Fruit fly (Drosophila melanogaster) whole organism, pupa: ENCODE data around the gene CG33985.

Experiments used
- CG10348 ChIP-seq: fragments of 200-800 bp; sonication (Bioruptor generic); IDR thresholded peaks from 2 replicates; pipeline ENCODE4 v1.3.6; 2022; ENCODE audit warnings: missing biosample characterization, missing genetic modification characterization
- CG12605 ChIP-seq: fragments of 200-800 bp; sonication (Bioruptor generic); IDR thresholded peaks from 2 replicates; pipeline ENCODE4 v1.3.6; 2022; ENCODE audit warnings: missing biosample characterization, missing genetic modification characterization
- CG13204 ChIP-seq: fragments of 200-800 bp; sonication (Bioruptor generic); optimal IDR thresholded peaks from 2 replicates; lab custom pipeline; 2018; ENCODE audit warnings: missing biosample characterization, mild to moderate bottlenecking, missing genetic modification characterization, moderate library complexity
- CG14655 ChIP-seq: fragments of 200-800 bp; sonication (Bioruptor generic); optimal IDR thresholded peaks from 3 replicates; lab custom pipeline; 2017; ENCODE audit warnings: mild to moderate bottlenecking, missing biosample characterization, missing genetic modification reagents, missing genetic modification characterization
- CG15710 ChIP-seq: fragments of 200-800 bp; sonication (Bioruptor generic); optimal IDR thresholded peaks from 2 replicates; lab custom pipeline; 2018; ENCODE audit warnings: missing biosample characterization, mild to moderate bottlenecking, missing genetic modification characterization, moderate library complexity
- CG17806 ChIP-seq: fragments of 200-800 bp; sonication (Bioruptor generic); optimal IDR thresholded peaks from 2 replicates; lab custom pipeline; 2018; ENCODE audit warnings: missing biosample characterization, mild to moderate bottlenecking, missing genetic modification characterization, moderate library complexity
- CG32121 ChIP-seq: fragments of 200-800 bp; sonication (Bioruptor generic); IDR thresholded peaks from 2 replicates; pipeline ENCODE4 v1.3.6; 2022; ENCODE audit warnings: missing biosample characterization, missing genetic modification characterization
- CG34367 ChIP-seq: fragments of 200-800 bp; sonication (Bioruptor generic); optimal IDR thresholded peaks from 2 replicates; lab custom pipeline; 2018; ENCODE audit warnings: missing biosample characterization, mild to moderate bottlenecking, missing genetic modification characterization
- CG4496 ChIP-seq: fragments of 200-800 bp; sonication (Bioruptor generic); IDR thresholded peaks from 3 replicates; pipeline ENCODE4 v1.3.6; 2022; ENCODE audit warnings: missing biosample characterization, missing genetic modification characterization
- CG8159 ChIP-seq: fragments of 200-800 bp; sonication (Bioruptor generic); optimal IDR thresholded peaks from 3 replicates; lab custom pipeline; 2018; ENCODE audit warnings: missing biosample characterization, mild to moderate bottlenecking, missing genetic modification characterization, moderate library complexity
- CG8301 ChIP-seq: fragments of 200-800 bp; sonication (Bioruptor generic); optimal IDR thresholded peaks from 2 replicates; lab custom pipeline; 2018; ENCODE audit warnings: missing biosample characterization, mild to moderate bottlenecking, missing genetic modification characterization
- CG9948 ChIP-seq: fragments of 200-800 bp; sonication (Bioruptor generic); optimal IDR thresholded peaks from 2 replicates; lab custom pipeline; 2018; ENCODE audit warnings: missing biosample characterization, mild to moderate bottlenecking, missing genetic modification characterization, moderate library complexity
- D1 ChIP-seq: fragments of 200-800 bp; sonication (Bioruptor generic); optimal IDR thresholded peaks from 2 replicates; lab custom pipeline; 2018; ENCODE audit warnings: missing biosample characterization, mild to moderate bottlenecking, missing genetic modification characterization, moderate library complexity
- EcR ChIP-seq: fragments of 200-800 bp; sonication (Bioruptor generic); optimal IDR thresholded peaks from 3 replicates; lab custom pipeline; 2019; ENCODE audit warnings: missing biosample characterization, missing genetic modification characterization, mild to moderate bottlenecking, moderate library complexity, missing genetic modification reagents
- Ets98B ChIP-seq: fragments of 200-800 bp; sonication (Bioruptor generic); IDR thresholded peaks from 2 replicates; pipeline ENCODE4 v1.3.6; 2022; ENCODE audit warnings: missing biosample characterization, missing genetic modification characterization
- Pif1A ChIP-seq: fragments of 200-800 bp; sonication (Bioruptor generic); optimal IDR thresholded peaks from 3 replicates; lab custom pipeline; 2016; ENCODE audit warnings: missing biosample characterization, missing genetic modification characterization
- Pif1B ChIP-seq: fragments of 200-800 bp; sonication (Bioruptor generic); optimal IDR thresholded peaks from 3 replicates; lab custom pipeline; 2016; ENCODE audit warnings: missing biosample characterization, missing genetic modification characterization
- Snoo ChIP-seq: fragments of 200-800 bp; sonication (Bioruptor generic); optimal IDR thresholded peaks from 3 replicates; lab custom pipeline; 2017; ENCODE audit warnings: missing biosample characterization, mild to moderate bottlenecking, missing genetic modification characterization, inconsistent platforms
- fd96Ca ChIP-seq: fragments of 200-800 bp; sonication (Bioruptor generic); IDR thresholded peaks from 3 replicates; pipeline ENCODE4 v1.3.6; 2022; ENCODE audit warnings: missing biosample characterization, missing genetic modification characterization
- gl ChIP-seq: fragments of 200-800 bp; sonication (Bioruptor generic); optimal IDR thresholded peaks from 2 replicates; lab custom pipeline; 2018; ENCODE audit warnings: missing biosample characterization, mild to moderate bottlenecking, missing genetic modification characterization
- rn ChIP-seq: fragments of 200-800 bp; sonication (Bioruptor generic); IDR thresholded peaks from 2 replicates; pipeline ENCODE4 v1.3.6; 2022; ENCODE audit warnings: missing biosample characterization, missing genetic modification characterization

The CG33985 gene

dm6 chr3L:15528096-15528495 lies 1.5 kb upstream of the CG33985 start, which contains the start of gene CG42728:
CG42728 (minus strand) TSS chr3L:15528196.
- TF ChIP-seq fd96Ca (GFP tag; lab: Robert Waterston, UW) (no peak), D1 (tag; lab: Kevin White, UChicago) (no peak), Ets98B (GFP tag; lab: Robert Waterston, UW) (no peak), CG15710 (no peak), CG12605 (no peak), CG14655 (GFP tag; lab: Kevin White, UChicago) (no peak), CG32121 (no peak), CG13204 (no peak), CG34367 (tag; lab: Kevin White, UChicago) (no peak), Pif1A (no peak), CG8159 (tag; lab: Kevin White, UChicago) (no peak), CG4496 (GFP tag; lab: Robert Waterston, UW) (no peak), gl (no peak), EcR (GFP tag; lab: Kevin White, UChicago) (no peak), rn (GFP tag; lab: Robert Waterston, UW) (no peak)

- no peak for TF ChIP-seq CG14655 (GFP tag; lab: Kevin White, UChicago)
- no peak for TF ChIP-seq fd96Ca (GFP tag; lab: Robert Waterston, UW)
- TF ChIP-seq, all 21 proteins: peak for 0
These were observed 804 bp upstream of the CG33985 start, which contains the start of gene CG42729 for dm6 chr3L:15527416-15527815. CG42729 (minus strand) TSS chr3L:15527516.

dm6 chr3L:15525153-15525552 lies 1.5 kb downstream of the CG33985 start, which contains the start of gene CG33986:
CG33986 (minus strand) TSS chr3L:15525253.
- TF ChIP-seq CG4496 (GFP tag; lab: Robert Waterston, UW) (no peak), D1 (tag; lab: Kevin White, UChicago) (no peak), EcR (GFP tag; lab: Kevin White, UChicago) (no peak)

dm6 chr3L:15523806-15524346 lies 2.7 kb downstream of the CG33985 start, which contains the start of gene CG7945:
CG7945 (minus strand) TSS chr3L:15524137.
- TF ChIP-seq Pif1B (GFP tag; lab: Kevin White, UChicago), result no peak
- TF ChIP-seq CG8301 (tag; lab: Kevin White, UChicago), result no peak
- no peak for TF ChIP-seq D1 (tag; lab: Kevin White, UChicago)
- TF ChIP-seq CG12605, result no peak
- no peak for TF ChIP-seq gl

dm6 chr3L:15520320-15520719 lies 6.3 kb downstream of the CG33985 start, which contains the start of gene yellow-k:
yellow-k (plus strand) TSS chr3L:15520620.
- TF ChIP-seq CG17806 (tag; lab: Kevin White, UChicago) (no peak), gl (no peak), CG13204 (no peak), fd96Ca (GFP tag; lab: Robert Waterston, UW) (no peak), CG12605 (no peak), CG15710 (no peak), CG34367 (tag; lab: Kevin White, UChicago) (no peak), EcR (GFP tag; lab: Kevin White, UChicago) (no peak), CG10348 (GFP tag; lab: Robert Waterston, UW) (no peak), Ets98B (GFP tag; lab: Robert Waterston, UW) (no peak), Pif1B (GFP tag; lab: Kevin White, UChicago) (no peak), CG4496 (GFP tag; lab: Robert Waterston, UW) (no peak), CG8301 (tag; lab: Kevin White, UChicago) (no peak), rn (GFP tag; lab: Robert Waterston, UW) (no peak), Pif1A (no peak), CG32121 (no peak)

- TF ChIP-seq CG4496 (GFP tag; lab: Robert Waterston, UW) (no peak), CG13204 (no peak), CG9948 (no peak), D1 (tag; lab: Kevin White, UChicago) (no peak), rn (GFP tag; lab: Robert Waterston, UW) (no peak), fd96Ca (GFP tag; lab: Robert Waterston, UW) (no peak), CG10348 (GFP tag; lab: Robert Waterston, UW) (no peak), Ets98B (GFP tag; lab: Robert Waterston, UW) (no peak), CG17806 (tag; lab: Kevin White, UChicago) (no peak), CG12605 (no peak), CG14655 (GFP tag; lab: Kevin White, UChicago) (no peak), CG34367 (tag; lab: Kevin White, UChicago) (no peak), CG15710 (no peak), CG8159 (tag; lab: Kevin White, UChicago) (no peak), Snoo (tag; lab: Kevin White, UChicago) (no peak), gl (no peak), CG8301 (tag; lab: Kevin White, UChicago) (no peak), EcR (GFP tag; lab: Kevin White, UChicago) (no peak), Pif1B (GFP tag; lab: Kevin White, UChicago) (no peak), Pif1A (no peak)
These were observed 6.7 kb downstream of the CG33985 start for dm6 chr3L:15519920-15520319.

- no peak for TF ChIP-seq Snoo (tag; lab: Kevin White, UChicago)
- no peak for TF ChIP-seq CG15710
- no peak for TF ChIP-seq CG14655 (GFP tag; lab: Kevin White, UChicago)
- TF ChIP-seq rn (GFP tag; lab: Robert Waterston, UW), result no peak
- no peak for TF ChIP-seq EcR (GFP tag; lab: Kevin White, UChicago)
- no peak for TF ChIP-seq Ets98B (GFP tag; lab: Robert Waterston, UW)
- TF ChIP-seq fd96Ca (GFP tag; lab: Robert Waterston, UW), result no peak
- no peak for TF ChIP-seq gl
- no peak for TF ChIP-seq CG8301 (tag; lab: Kevin White, UChicago)
These were observed 7.1 kb downstream of the CG33985 start, which contains the start of gene mex1 for dm6 chr3L:15519492-15519891. mex1 (minus strand) TSS chr3L:15519592.
